Worm (Caenorhabditis elegans): ENCODE measurements around the gene str-30.

str-30 gene

DNA sequence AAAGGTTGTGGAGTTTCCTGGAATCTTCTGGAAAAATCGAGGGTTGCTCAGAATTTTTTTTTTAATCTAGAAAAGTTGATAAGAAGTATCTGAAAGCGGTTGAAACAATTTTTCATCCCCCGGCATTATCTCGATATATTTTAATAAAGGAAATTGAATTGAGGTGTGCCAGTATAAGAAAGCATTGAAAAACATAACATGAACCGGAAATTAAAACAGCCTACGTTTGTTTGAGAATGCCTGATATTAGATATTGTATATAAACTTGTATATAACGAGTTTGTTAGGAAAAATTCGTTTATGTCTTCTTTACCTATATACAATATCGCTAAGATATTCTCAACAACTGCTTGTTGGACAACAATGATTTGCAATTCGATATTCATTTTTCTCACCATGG is at the start of gene str-30:
Gene str-30 (plus strand): TSS at position 301 of the 400 bp plus-strand sequence.
- no peak for TF ChIP-seq lin-11 (tag; optimal IDR thresholded peaks at IDR 0.05)
- TF ChIP-seq C38D4.7 (GFP tag; optimal IDR thresholded peaks at IDR 0.05), result no peak
- no peak for TF ChIP-seq zip-5 (tag; optimal IDR thresholded peaks at IDR 0.05)
- no peak for TF ChIP-seq pha-2 (tag; optimal IDR thresholded peaks at IDR 0.05)
- TF ChIP-seq nhr-11 (tag; optimal IDR thresholded peaks at IDR 0.05), result no peak
- no peak for TF ChIP-seq elt-4 (tag; optimal IDR thresholded peaks at IDR 0.05)
- no peak for TF ChIP-seq K09A11.1 (tag; optimal IDR thresholded peaks at IDR 0.05; ENCODE audit: insufficient read depth)
- no peak for TF ChIP-seq nhr-232 (tag; optimal IDR thresholded peaks at IDR 0.05)
- TF ChIP-seq unc-3 (GFP tag; conservative IDR thresholded peaks at IDR 0.05), result no peak
- TF ChIP-seq unc-3 (tag; optimal IDR thresholded peaks at IDR 0.05), result no peak
- TF ChIP-seq che-1 (tag; optimal IDR thresholded peaks at IDR 0.05), result no peak
- TF ChIP-seq K02D7.2 (tag; optimal IDR thresholded peaks at IDR 0.05), result no peak
- no peak for TF ChIP-seq tbx-2 (tag; optimal IDR thresholded peaks at IDR 0.05)
- no peak for TF ChIP-seq ets-4 (tag; optimal IDR thresholded peaks at IDR 0.05)
- TF ChIP-seq ceh-48 (tag; optimal IDR thresholded peaks at IDR 0.05), result no peak
- TF ChIP-seq odd-2 (tag; optimal IDR thresholded peaks at IDR 0.05), result no peak
- no peak for TF ChIP-seq ceh-34 (tag; optimal IDR thresholded peaks at IDR 0.05)
- TF ChIP-seq pat-9 (tag; optimal IDR thresholded peaks at IDR 0.05), result no peak
- TF ChIP-seq pros-1 (tag; optimal IDR thresholded peaks at IDR 0.05), result no peak
- TF ChIP-seq ceh-30 (tag; optimal IDR thresholded peaks at IDR 0.05), result no peak

ce11 chrV:3677212-3677611 is 47.7 kb upstream of the str-30 start:
- peak; percentile 89 for TF ChIP-seq unc-55 (GFP tag; optimal IDR thresholded peaks at IDR 0.05)
- TF ChIP-seq rnt-1 (tag; optimal IDR thresholded peaks at IDR 0.05), result peak; percentile 6
- no peak for TF ChIP-seq dmd-4 (tag; optimal IDR thresholded peaks at IDR 0.05; ENCODE audit: borderline replicate concordance)
- peak; percentile 57 for TF ChIP-seq hlh-8 (tag; optimal IDR thresholded peaks at IDR 0.05)
- peak; percentile 41 for TF ChIP-seq ceh-18 (tag; optimal IDR thresholded peaks at IDR 0.05)
- TF ChIP-seq eyg-1 (tag; optimal IDR thresholded peaks at IDR 0.05), result no peak
- peak; percentile 28 for TF ChIP-seq hlh-30 (tag; optimal IDR thresholded peaks at IDR 0.05; ENCODE audit: insufficient read depth)
- TF ChIP-seq nfya-1 (tag; optimal IDR thresholded peaks at IDR 0.05), result peak; percentile 5

DNA sequence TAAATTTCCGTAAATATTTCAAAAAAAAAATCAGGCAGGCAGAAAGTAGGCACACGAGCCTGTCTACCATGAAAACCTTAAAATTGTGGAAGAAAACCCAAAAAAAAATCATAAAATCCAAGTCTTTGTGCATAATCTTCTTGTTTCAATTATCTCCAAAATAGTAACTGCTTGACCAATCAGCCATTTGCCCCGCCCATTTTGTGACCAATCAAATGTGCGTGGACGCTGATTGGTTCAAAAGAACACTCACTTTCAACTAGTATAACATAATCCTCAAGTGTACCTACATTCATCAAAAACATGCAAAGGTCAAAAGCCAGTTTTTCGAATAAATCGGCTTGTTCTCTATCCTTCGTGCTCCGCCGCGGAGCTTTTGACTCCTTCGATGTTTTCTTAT is 46.4 kb upstream of the str-30 start:
- TF ChIP-seq fkh-6 (tag; optimal IDR thresholded peaks at IDR 0.05) (no peak), nfya-1 (tag; optimal IDR thresholded peaks at IDR 0.05) (peak; percentile 52)

- TF ChIP-seq ceh-9 (tag; optimal IDR thresholded peaks at IDR 0.05), result no peak
- TF ChIP-seq ref-2 (tag; optimal IDR thresholded peaks at IDR 0.05), result no peak
- no peak for TF ChIP-seq ceh-48 (tag; optimal IDR thresholded peaks at IDR 0.05)
These were observed 42.3 kb upstream of the str-30 start, which contains the start of gene W08A12.3 for ce11 chrV:3682553-3682952. Gene W08A12.3 (plus strand): TSS chrV:3682853.

DNA sequence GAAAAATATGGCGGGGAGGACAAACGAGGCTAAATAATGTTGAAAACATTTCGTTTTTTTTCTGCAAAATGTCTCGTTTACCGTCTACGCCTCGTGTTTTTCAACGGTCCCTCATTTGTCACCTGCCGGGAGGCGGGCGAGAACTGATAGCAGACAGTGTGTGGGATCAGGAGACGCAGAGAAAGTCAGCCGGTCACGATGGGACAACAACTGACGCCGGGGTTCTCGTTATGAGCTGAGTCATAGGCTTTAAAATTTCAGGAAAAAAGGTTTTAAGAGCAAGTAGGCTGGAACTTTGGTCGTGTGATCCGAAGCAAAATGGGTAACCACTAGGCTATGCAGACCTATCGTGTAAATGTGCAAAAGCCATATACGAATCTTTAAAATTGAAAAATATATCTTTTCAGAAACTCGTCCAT is 39.1 kb upstream of the str-30 start, which contains the start of gene W08A12.2:
Gene W08A12.2 (minus strand): TSS at position 103 of the 419 bp plus-strand sequence.
- TF ChIP-seq pha-4 (tag; optimal IDR thresholded peaks at IDR 0.05), result no peak
- no peak for TF ChIP-seq sox-2 (GFP tag; IDR thresholded peaks at IDR 0.05)
- TF ChIP-seq sox-4 (tag; optimal IDR thresholded peaks at IDR 0.05), result no peak
- TF ChIP-seq nfya-1 (tag; optimal IDR thresholded peaks at IDR 0.05), result no peak
- peak; percentile 40 for TF ChIP-seq hlh-30 (tag; optimal IDR thresholded peaks at IDR 0.05; ENCODE audit: insufficient read depth)
- TF ChIP-seq ceh-6 (GFP tag; optimal IDR thresholded peaks at IDR 0.05), result no peak
- TF ChIP-seq ceh-18 (tag; optimal IDR thresholded peaks at IDR 0.05), result peak; percentile 35
- TF ChIP-seq F13H6.1 (tag; optimal IDR thresholded peaks at IDR 0.05), result no peak
- no peak for TF ChIP-seq ceh-14 (tag; optimal IDR thresholded peaks at IDR 0.05)
- TF ChIP-seq pat-9 (tag; optimal IDR thresholded peaks at IDR 0.05), result no peak
- peak; percentile 16 for TF ChIP-seq unc-55 (GFP tag; optimal IDR thresholded peaks at IDR 0.05)
- no peak for TF ChIP-seq ceh-19 (GFP tag; optimal IDR thresholded peaks at IDR 0.05)
- no peak for TF ChIP-seq unc-42 (tag; optimal IDR thresholded peaks at IDR 0.05)
- TF ChIP-seq npax-4 (tag; optimal IDR thresholded peaks at IDR 0.05), result no peak
